Worm (Caenorhabditis elegans) whole organism, midembryonic: ENCODE measurements around the gene glo-3.

Source experiments
- T22C8.4 ChIP-seq: fragments of 200-800 bp; sonication (Bioruptor generic); IDR thresholded peaks from 2 replicates; pipeline ENCODE4 v1.3.6; 2022; ENCODE audit warnings: missing genetic modification characterization, missing compliant biosample characterization
- cog-1 ChIP-seq: sonication (generic microtip); optimal IDR thresholded peaks from 2 replicates; lab custom pipeline; 2016; ENCODE audit warnings: missing genetic modification characterization, missing compliant biosample characterization
- flt-1 ChIP-seq: fragments of 200-800 bp; sonication (Bioruptor generic); IDR thresholded peaks from 2 replicates; pipeline ENCODE4 v1.3.6; 2022; ENCODE audit warnings: missing genetic modification characterization, missing compliant biosample characterization
- klf-2 ChIP-seq: fragments of 200-800 bp; sonication (Bioruptor generic); conservative IDR thresholded peaks from 2 replicates; pipeline ENCODE4 v1.3.6; 2022; ENCODE audit warnings: missing genetic modification reagents, missing genetic modification characterization, missing compliant biosample characterization
- med-1 ChIP-seq: sonication (generic microtip); optimal IDR thresholded peaks from 2 replicates; lab custom pipeline; 2017; ENCODE audit warnings: missing genetic modification characterization, mild to moderate bottlenecking, missing compliant biosample characterization, antibody characterized with exemption, missing genetic modification reagents; ENCODE audit not compliant: insufficient read depth
- ref-1 ChIP-seq: fragments of 200-800 bp; sonication (Bioruptor generic); conservative IDR thresholded peaks from 2 replicates; pipeline ENCODE4 v1.3.6; 2022; ENCODE audit warnings: missing genetic modification reagents, missing genetic modification characterization, missing compliant biosample characterization
- tab-1 ChIP-seq: fragments of 200-800 bp; sonication (Bioruptor generic); IDR thresholded peaks from 2 replicates; pipeline ENCODE4 v1.3.6; 2022; ENCODE audit warnings: missing genetic modification characterization, missing compliant biosample characterization
- ztf-23 ChIP-seq: fragments of 200-800 bp; sonication (Bioruptor generic); IDR thresholded peaks from 2 replicates; pipeline ENCODE4 v1.3.6; 2022; ENCODE audit warnings: missing genetic modification reagents, missing genetic modification characterization, missing compliant biosample characterization
- ztf-29 ChIP-seq: fragments of 200-800 bp; sonication (Bioruptor generic); IDR thresholded peaks from 2 replicates; pipeline ENCODE4 v1.3.6; 2022; ENCODE audit warnings: missing genetic modification reagents, missing genetic modification characterization, missing compliant biosample characterization

Gene glo-3

DNA sequence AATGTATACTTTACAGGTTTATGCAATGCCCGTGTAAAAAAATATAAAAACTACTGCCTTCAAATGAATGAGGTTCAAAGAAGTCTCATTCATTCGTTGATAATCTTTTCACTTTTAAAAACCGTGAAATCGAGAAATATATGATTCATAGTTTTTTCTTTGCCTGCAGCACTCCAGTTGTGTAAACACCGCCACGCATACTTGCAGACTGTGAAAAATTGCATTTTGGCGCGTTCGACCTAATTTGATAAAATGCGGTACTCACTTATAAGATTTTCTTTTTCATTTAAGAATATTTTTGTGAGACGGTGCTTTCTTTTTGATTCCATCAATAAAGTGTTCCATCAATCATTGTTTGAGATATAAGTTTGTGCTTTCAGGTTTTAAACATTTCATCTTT lies 33.3 kb downstream of the glo-3 start:
- TF ChIP-seq ztf-29 (GFP tag; lab: Robert Waterston, UW) (no peak), cog-1 (tag; lab: Kevin White, UChicago) (no peak), ref-1 (no peak), ztf-23 (GFP tag; lab: Robert Waterston, UW) (no peak), T22C8.4 (GFP tag; lab: Robert Waterston, UW) (no peak), klf-2 (GFP tag; lab: Robert Waterston, UW) (no peak), flt-1 (GFP tag; lab: Robert Waterston, UW) (no peak), med-1 (GFP tag; lab: Kevin White, UChicago) (no peak), tab-1 (GFP tag; lab: Robert Waterston, UW) (no peak)

DNA sequence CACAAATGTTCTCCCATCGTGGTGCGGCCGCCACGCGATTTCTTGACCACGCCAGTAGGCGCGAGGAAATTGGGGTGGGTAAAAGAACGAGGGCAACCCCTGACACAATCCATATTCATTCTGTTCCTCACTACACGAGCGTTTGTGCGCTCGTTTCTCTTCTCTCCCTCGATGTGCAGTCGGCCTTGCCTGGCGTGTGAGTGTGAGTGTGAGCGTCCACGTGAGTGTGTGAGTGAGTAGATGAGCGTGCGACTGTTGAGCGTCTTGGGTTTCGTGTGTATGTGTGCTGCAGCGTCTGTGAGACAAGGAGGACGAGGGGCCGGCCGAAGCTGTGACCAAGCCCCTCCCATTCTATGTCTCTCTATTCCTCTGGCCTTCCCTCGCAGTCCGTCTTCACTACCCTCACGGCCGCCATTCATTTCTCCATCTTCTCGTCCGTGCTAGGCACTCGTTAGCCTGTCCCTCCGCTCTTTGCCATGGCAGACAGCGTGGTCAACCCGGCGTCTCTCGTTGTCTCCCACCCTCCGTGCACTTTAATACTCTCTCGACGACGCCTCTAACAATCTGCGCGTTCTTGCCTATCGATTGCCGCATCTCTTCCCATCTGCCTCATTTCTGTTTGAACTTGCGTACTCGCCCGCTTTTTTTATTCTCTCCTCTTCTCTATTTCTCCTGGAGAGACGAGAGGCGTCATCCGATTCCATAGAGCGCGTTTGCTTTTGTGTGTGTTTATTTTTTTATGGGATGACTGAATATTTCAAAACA lies 35.1 kb downstream of the glo-3 start:
- TF ChIP-seq klf-2 (GFP tag; lab: Robert Waterston, UW) (no peak), ztf-29 (GFP tag; lab: Robert Waterston, UW) (peak; percentile 92), flt-1 (GFP tag; lab: Robert Waterston, UW) (no peak), ztf-23 (GFP tag; lab: Robert Waterston, UW) (peak; percentile 56), med-1 (GFP tag; lab: Kevin White, UChicago) (peak; percentile 11), tab-1 (GFP tag; lab: Robert Waterston, UW) (peak; percentile 67; the same call in 1 of the 2 replicates), cog-1 (tag; lab: Kevin White, UChicago) (peak; percentile 93), T22C8.4 (GFP tag; lab: Robert Waterston, UW) (peak; percentile 97), ref-1 (peak; percentile 41; the same call in 1 of the 2 replicates)

DNA sequence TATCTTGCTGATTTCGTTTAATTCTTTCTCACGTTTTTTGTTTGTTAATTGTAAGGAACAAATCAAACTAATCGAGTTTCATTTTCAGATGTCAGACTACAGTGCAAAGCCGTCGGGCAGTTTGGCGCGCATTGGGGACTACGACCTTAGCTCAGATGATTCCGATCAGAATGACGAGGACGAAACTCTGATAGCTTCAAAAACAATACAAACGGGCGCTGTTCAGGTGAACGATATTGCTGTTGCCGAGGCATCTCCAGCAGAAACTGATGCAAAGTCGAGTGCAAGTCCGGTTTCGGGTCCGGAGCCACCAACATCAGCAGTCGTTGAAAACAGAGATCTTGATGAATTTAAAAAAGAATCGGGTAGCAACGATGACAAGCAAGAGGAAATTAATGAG lies 35.7 kb downstream of the glo-3 start, which contains the start of gene bet-2:
Gene bet-2, plus strand, starts transcription at position 89 of the 400 bp plus-strand sequence.
- TF ChIP-seq tab-1 (GFP tag; lab: Robert Waterston, UW) (no peak), flt-1 (GFP tag; lab: Robert Waterston, UW) (no peak), klf-2 (GFP tag; lab: Robert Waterston, UW) (no peak), T22C8.4 (GFP tag; lab: Robert Waterston, UW) (no peak), ref-1 (no peak), ztf-23 (GFP tag; lab: Robert Waterston, UW) (no peak), ztf-29 (GFP tag; lab: Robert Waterston, UW) (no peak), med-1 (GFP tag; lab: Kevin White, UChicago) (no peak), cog-1 (tag; lab: Kevin White, UChicago) (no peak)

DNA sequence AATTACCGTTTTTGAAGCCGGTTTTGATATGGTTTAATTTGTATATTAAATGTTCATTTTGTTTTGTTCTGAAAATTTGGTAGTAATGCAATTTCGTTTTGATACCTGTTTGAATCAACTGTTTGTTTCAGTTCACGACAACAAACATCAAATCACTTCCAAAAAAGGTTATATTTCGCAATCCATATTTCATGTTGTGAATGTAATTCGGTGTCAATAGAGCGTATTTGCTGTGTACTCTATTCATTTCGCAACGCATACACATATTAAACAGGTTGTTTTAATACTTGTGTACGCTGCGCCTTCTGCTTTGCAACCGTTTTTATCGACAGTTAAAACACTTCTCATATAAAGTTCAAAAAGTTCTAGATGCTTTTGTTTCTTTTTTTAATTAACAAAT lies 42.9 kb downstream of the glo-3 start:
- TF ChIP-seq cog-1 (tag; lab: Kevin White, UChicago) (peak; percentile 14), ztf-29 (GFP tag; lab: Robert Waterston, UW) (no peak)

DNA sequence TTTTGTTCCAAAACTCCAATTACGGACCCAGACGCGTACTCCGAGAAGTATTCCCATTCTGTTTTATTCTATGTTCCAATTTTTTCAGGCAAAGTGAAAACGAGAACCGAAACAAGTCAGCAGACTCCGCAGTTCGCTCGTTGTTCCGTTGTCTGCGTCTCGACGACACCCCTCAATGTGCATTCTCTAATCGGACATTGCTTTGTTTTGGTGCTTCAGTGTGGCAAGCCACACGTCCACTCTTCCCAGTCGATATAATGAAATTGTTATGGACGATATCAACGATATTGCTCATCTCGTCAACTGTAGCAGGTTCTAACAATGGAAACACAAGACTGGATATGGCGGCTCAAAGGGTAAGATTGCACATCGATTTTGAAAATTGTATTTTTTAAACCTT lies 43.4 kb downstream of the glo-3 start, which contains the start of gene nhx-5:
Gene nhx-5, plus strand, starts transcription at position 82 of the 400 bp plus-strand sequence.
- no peak for TF ChIP-seq ztf-29 (GFP tag; lab: Robert Waterston, UW)
- TF ChIP-seq cog-1 (tag; lab: Kevin White, UChicago), result no peak
- TF ChIP-seq tab-1 (GFP tag; lab: Robert Waterston, UW), result no peak
- no peak for TF ChIP-seq flt-1 (GFP tag; lab: Robert Waterston, UW)
- no peak for TF ChIP-seq ztf-23 (GFP tag; lab: Robert Waterston, UW)
- TF ChIP-seq ref-1, result no peak
- TF ChIP-seq klf-2 (GFP tag; lab: Robert Waterston, UW), result no peak
- no peak for TF ChIP-seq med-1 (GFP tag; lab: Kevin White, UChicago)
- TF ChIP-seq T22C8.4 (GFP tag; lab: Robert Waterston, UW), result no peak
